Worm (Caenorhabditis elegans): Measurements from ENCODE around the gene tra-2.
"Not testable (repeated sequence)": the region's sequence is repeated elsewhere in the genome, so short reads cannot be mapped to it uniquely, and the experiment has no call there.

Gene tra-2

DNA sequence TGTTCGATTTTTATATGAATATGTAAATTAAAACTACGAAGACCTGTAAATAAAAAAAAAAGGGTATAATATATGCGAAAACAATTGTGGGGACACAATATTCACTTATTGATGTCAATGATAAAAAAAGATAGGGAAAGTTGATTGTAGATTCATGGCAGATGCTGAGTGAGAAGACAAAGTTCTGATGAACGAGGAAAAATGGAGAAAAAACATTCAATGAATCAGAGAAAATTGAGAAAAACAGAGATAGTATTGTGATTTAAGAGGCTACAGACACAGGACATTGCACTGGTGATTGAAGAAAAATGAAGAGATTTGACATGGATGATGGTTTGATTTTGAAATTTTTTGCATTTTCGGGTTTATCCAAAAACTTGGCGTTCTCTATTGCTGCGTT, 56.8 kb downstream of the tra-2 start:
- TF ChIP-seq fkh-10 (GFP tag; optimal IDR thresholded peaks at IDR 0.05) (no peak), nhr-23 (tag; optimal IDR thresholded peaks at IDR 0.05) (no peak), mdl-1 (tag; optimal IDR thresholded peaks at IDR 0.05) (no peak), zag-1 (tag; optimal IDR thresholded peaks at IDR 0.05) (no peak), unc-62 (GFP tag; optimal IDR thresholded peaks at IDR 0.05) (no peak), fkh-2 (tag; optimal IDR thresholded peaks at IDR 0.05) (no peak), daf-12 (tag; optimal IDR thresholded peaks at IDR 0.05) (no peak), ceh-16 (tag; optimal IDR thresholded peaks at IDR 0.05) (no peak), pqm-1 (tag; optimal IDR thresholded peaks at IDR 0.05) (no peak)

DNA sequence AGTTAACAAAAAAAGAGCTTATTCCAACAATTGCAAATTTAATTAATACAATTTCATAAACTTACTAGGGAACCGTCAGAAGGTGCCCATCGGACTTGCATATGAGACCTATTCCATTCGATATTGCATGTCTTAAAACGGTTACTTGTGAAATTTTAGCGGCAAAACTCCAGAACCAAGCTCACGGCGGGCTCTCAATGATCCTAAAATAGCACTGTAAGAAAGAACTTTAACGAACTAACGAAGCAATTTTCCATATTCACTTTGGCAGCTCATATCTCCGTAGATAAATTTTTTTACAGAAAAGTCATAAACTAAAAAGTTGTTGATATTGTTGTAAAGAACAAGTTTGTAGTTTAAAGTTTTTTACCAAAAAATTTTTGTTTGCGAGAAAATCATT, 57.8 kb downstream of the tra-2 start, which contains the start of gene B0252.3:
Gene B0252.3, minus strand, starts transcription at position 101 of the 400 bp plus-strand sequence.
- not testable (repeated sequence) for TF ChIP-seq ztf-4, aly-2, pha-4 (tag; optimal IDR thresholded peaks at IDR 0.05)

Data from whole organism, L3 larva.